Worm (Caenorhabditis elegans): ENCODE results near the gene alh-6.

ce11 chrII:1344524-1345119 is 34.7 kb upstream of the alh-6 start:
- TF ChIP-seq ama-1 (optimal IDR thresholded peaks at IDR 0.05) = no peak
- TF ChIP-seq aly-1 (tag; optimal IDR thresholded peaks at IDR 0.05) = no peak
- no peak for TF ChIP-seq flt-1 (GFP tag; IDR thresholded peaks at IDR 0.05)
- TF ChIP-seq ets-7 (tag; optimal IDR thresholded peaks at IDR 0.05) = no peak
- TF ChIP-seq hmbx-1 (tag; optimal IDR thresholded peaks at IDR 0.05) = no peak
- TF ChIP-seq hnd-1 (tag; optimal IDR thresholded peaks at IDR 0.05) = no peak
- TF ChIP-seq pes-1 (GFP tag; IDR thresholded peaks at IDR 0.05) = no peak
- TF ChIP-seq scrt-1 (GFP tag; IDR thresholded peaks at IDR 0.05) = no peak

Measured in whole organism, early embryonic.